Worm (Caenorhabditis elegans) whole organism, late embryonic: ENCODE data around the gene ttm-2.

ENCODE experiments used
- ama-1 ChIP-seq: fragments of 150-350 bp; optimal IDR thresholded peaks from 2 replicates; lab custom pipeline; 2014
- ceh-18 ChIP-seq: sonication (generic microtip); optimal IDR thresholded peaks from 2 replicates; lab custom pipeline; 2016; ENCODE audit warnings: missing genetic modification characterization, missing compliant biosample characterization
- ceh-2 ChIP-seq: sonication (generic microtip); optimal IDR thresholded peaks from 2 replicates; lab custom pipeline; 2016; ENCODE audit warnings: missing genotype, missing genetic modification characterization, missing compliant biosample characterization
- ets-4 ChIP-seq: sonication (generic microtip); optimal IDR thresholded peaks from 2 replicates; lab custom pipeline; 2016; ENCODE audit warnings: missing genetic modification characterization, missing compliant biosample characterization
- fkh-10 ChIP-seq: fragments of 150-350 bp; optimal IDR thresholded peaks from 2 replicates; lab custom pipeline; 2014; ENCODE audit warnings: missing biosample characterization, missing genetic modification reagents, missing genetic modification characterization
- fkh-6 ChIP-seq: sonication (generic microtip); optimal IDR thresholded peaks from 2 replicates; lab custom pipeline; 2016; ENCODE audit warnings: missing genetic modification characterization, missing compliant biosample characterization
- madf-2 ChIP-seq: sonication (generic microtip); optimal IDR thresholded peaks from 2 replicates; lab custom pipeline; 2017; ENCODE audit warnings: missing genetic modification characterization, missing compliant biosample characterization
- mec-3 ChIP-seq: sonication (generic microtip); optimal IDR thresholded peaks from 2 replicates; lab custom pipeline; 2016; ENCODE audit warnings: borderline replicate concordance, missing genetic modification characterization, missing compliant biosample characterization
- nfya-1 ChIP-seq: sonication (generic microtip); optimal IDR thresholded peaks from 2 replicates; lab custom pipeline; 2017; ENCODE audit warnings: missing genetic modification characterization, mild to moderate bottlenecking, missing compliant biosample characterization, antibody characterized with exemption, moderate library complexity
- nhr-232 ChIP-seq: sonication (generic microtip); optimal IDR thresholded peaks from 2 replicates; lab custom pipeline; 2016; ENCODE audit warnings: missing genetic modification characterization, missing compliant biosample characterization
- pqm-1 ChIP-seq: sonication (generic microtip); optimal IDR thresholded peaks from 2 replicates; lab custom pipeline; 2016; ENCODE audit warnings: missing genetic modification characterization, missing compliant biosample characterization
- syd-9 ChIP-seq: sonication (generic microtip); optimal IDR thresholded peaks from 2 replicates; lab custom pipeline; 2016; ENCODE audit warnings: mild to moderate bottlenecking, missing genetic modification characterization, moderate library complexity, missing compliant biosample characterization
- unc-86 ChIP-seq: sonication (generic microtip); optimal IDR thresholded peaks from 2 replicates; lab custom pipeline; 2016; ENCODE audit warnings: missing genetic modification characterization, missing compliant biosample characterization

ce11 chrII:4753133-4753532, 13.1 kb downstream of the ttm-2 start, which contains the start of gene C27D9.1:
- TF ChIP-seq fkh-6 (tag; lab: Kevin White, UChicago) (no peak), ceh-18 (tag; lab: Kevin White, UChicago) (no peak), pqm-1 (tag; lab: Kevin White, UChicago) (no peak), ama-1 (no peak), madf-2 (tag; lab: Kevin White, UChicago) (no peak), nhr-232 (tag; lab: Kevin White, UChicago) (no peak), ets-4 (tag; lab: Kevin White, UChicago) (no peak), syd-9 (tag; lab: Kevin White, UChicago) (no peak), mec-3 (tag; lab: Kevin White, UChicago) (no peak), fkh-10 (GFP tag; lab: Kevin White, UChicago) (no peak), ceh-2 (no peak), nfya-1 (no peak), unc-86 (tag; lab: Kevin White, UChicago) (no peak)
